Worm (Caenorhabditis elegans) whole organism, L3 larva: ENCODE data around the gene cyn-10.

Source experiments
- R02D3.7 ChIP-seq: fragments of 150-350 bp; optimal IDR thresholded peaks from 2 replicates; lab custom pipeline; 2014; ENCODE audit warnings: missing biosample characterization, missing genetic modification characterization
- ZK546.5 ChIP-seq: sonication (generic microtip); optimal IDR thresholded peaks from 2 replicates; lab custom pipeline; 2017; ENCODE audit warnings: missing biosample characterization, missing genetic modification characterization
- aly-2 ChIP-seq: fragments of 150-350 bp; optimal IDR thresholded peaks from 2 replicates; lab custom pipeline; 2014; ENCODE audit warnings: missing biosample characterization, missing genetic modification characterization
- ama-1 ChIP-seq: fragments of 150-350 bp; optimal IDR thresholded peaks from 2 replicates; lab custom pipeline; 2018
- ceh-16 ChIP-seq: sonication (generic microtip); optimal IDR thresholded peaks from 2 replicates; lab custom pipeline; 2017; ENCODE audit warnings: missing biosample characterization, missing genetic modification characterization
- ceh-28 ChIP-seq: fragments of 150-350 bp; optimal IDR thresholded peaks from 2 replicates; lab custom pipeline; 2014; ENCODE audit warnings: missing biosample characterization, missing genetic modification reagents, missing genetic modification characterization
- ceh-82 ChIP-seq: fragments of 150-350 bp; optimal IDR thresholded peaks from 2 replicates; lab custom pipeline; 2014; ENCODE audit warnings: missing biosample characterization, missing genetic modification characterization
- ceh-9 ChIP-seq: sonication (generic microtip); optimal IDR thresholded peaks from 2 replicates; lab custom pipeline; 2018; ENCODE audit warnings: missing biosample characterization, missing genetic modification characterization
- daf-12 ChIP-seq: fragments of 150-350 bp; optimal IDR thresholded peaks from 2 replicates; lab custom pipeline; 2014; ENCODE audit warnings: missing biosample characterization, missing genetic modification reagents, missing genetic modification characterization
- egl-27 ChIP-seq: sonication (generic microtip); optimal IDR thresholded peaks from 4 replicates; lab custom pipeline; 2017; ENCODE audit warnings: missing biosample characterization, missing genetic modification reagents, missing genetic modification characterization
- egl-5 ChIP-seq: fragments of 150-350 bp; optimal IDR thresholded peaks from 2 replicates; lab custom pipeline; 2017; ENCODE audit warnings: missing biosample characterization, missing genetic modification reagents, missing genetic modification characterization, inconsistent platforms
- elt-1 ChIP-seq: fragments of 150-350 bp; optimal IDR thresholded peaks from 2 replicates; lab custom pipeline; 2014; ENCODE audit warnings: missing biosample characterization, missing genetic modification characterization
- elt-2 ChIP-seq: sonication (generic microtip); optimal IDR thresholded peaks from 2 replicates; lab custom pipeline; 2016; ENCODE audit warnings: missing genetic modification reagents, mild to moderate bottlenecking, missing genetic modification characterization, missing compliant biosample characterization
- elt-3 ChIP-seq, 3 experiments: fragments of 150-350 bp in 1 of 3; sonication (generic microtip) in 2 of 3; optimal IDR thresholded peaks; 2 replicates in 2 of 3; 4 replicates in 1 of 3; lab custom pipeline; 2014 to 2017; ENCODE audit warnings: missing biosample characterization in 3 of 3, missing genetic modification characterization in 3 of 3
- eor-1 ChIP-seq, 2 experiments: fragments of 150-350 bp; optimal IDR thresholded peaks; 2 replicates each; lab custom pipeline; 2014 to 2018; ENCODE audit warnings: missing biosample characterization in 2 of 2, missing genetic modification characterization in 2 of 2
- fkh-10 ChIP-seq: sonication (generic microtip); optimal IDR thresholded peaks from 2 replicates; lab custom pipeline; 2017; ENCODE audit warnings: missing biosample characterization, missing genetic modification reagents, missing genetic modification characterization
- fkh-2 ChIP-seq: fragments of 150-350 bp; optimal IDR thresholded peaks from 2 replicates; lab custom pipeline; 2014; ENCODE audit warnings: missing biosample characterization, missing genetic modification reagents, missing genetic modification characterization
- fos-1 ChIP-seq: fragments of 150-350 bp; optimal IDR thresholded peaks from 2 replicates; lab custom pipeline; 2014; ENCODE audit warnings: missing biosample characterization, missing genetic modification characterization
- hmg-11 ChIP-seq: sonication (generic microtip); optimal IDR thresholded peaks from 2 replicates; lab custom pipeline; 2016; ENCODE audit warnings: missing genetic modification characterization, missing compliant biosample characterization
- jun-1 ChIP-seq: fragments of 150-350 bp; optimal IDR thresholded peaks from 2 replicates; lab custom pipeline; 2014; ENCODE audit warnings: missing biosample characterization, missing genetic modification reagents, missing genetic modification characterization
- lin-15B ChIP-seq: fragments of 150-350 bp; optimal IDR thresholded peaks from 2 replicates; lab custom pipeline; 2014; ENCODE audit warnings: missing biosample characterization, missing genetic modification characterization
- lin-39 ChIP-seq: fragments of 150-350 bp; optimal IDR thresholded peaks from 2 replicates; lab custom pipeline; 2018; ENCODE audit warnings: missing biosample characterization, missing genetic modification reagents, missing genetic modification characterization
- lsy-12 ChIP-seq: sonication (generic microtip); optimal IDR thresholded peaks from 2 replicates; lab custom pipeline; 2016; ENCODE audit warnings: mild to moderate bottlenecking, missing genetic modification characterization, missing compliant biosample characterization
- mdl-1 ChIP-seq: fragments of 150-350 bp; optimal IDR thresholded peaks from 2 replicates; lab custom pipeline; 2014; ENCODE audit warnings: missing biosample characterization, missing genetic modification characterization
- mml-1 ChIP-seq: fragments of 150-350 bp; sonication (generic microtip); optimal IDR thresholded peaks from 3 replicates; lab custom pipeline; 2014; ENCODE audit warnings: missing biosample characterization, missing genetic modification characterization
- nfya-1 ChIP-seq: sonication (generic microtip); optimal IDR thresholded peaks from 2 replicates; lab custom pipeline; 2017; ENCODE audit warnings: missing genetic modification characterization, mild to moderate bottlenecking, missing compliant biosample characterization, antibody characterized with exemption, moderate library complexity; ENCODE audit not compliant: insufficient read depth
- nhr-11 ChIP-seq: fragments of 150-350 bp; optimal IDR thresholded peaks from 2 replicates; lab custom pipeline; 2014; ENCODE audit warnings: missing biosample characterization, missing genetic modification characterization
- nhr-12 ChIP-seq: fragments of 150-350 bp; optimal IDR thresholded peaks from 2 replicates; lab custom pipeline; 2014; ENCODE audit warnings: missing biosample characterization, missing genetic modification characterization
- nhr-23 ChIP-seq: fragments of 150-350 bp; optimal IDR thresholded peaks from 2 replicates; lab custom pipeline; 2014; ENCODE audit warnings: missing biosample characterization, missing genetic modification reagents, missing genetic modification characterization
- nhr-237 ChIP-seq: fragments of 150-350 bp; optimal IDR thresholded peaks from 2 replicates; lab custom pipeline; 2014; ENCODE audit warnings: missing biosample characterization, missing genetic modification characterization
- nhr-25 ChIP-seq: sonication (generic microtip); optimal IDR thresholded peaks from 2 replicates; lab custom pipeline; 2017; ENCODE audit warnings: missing biosample characterization, missing genetic modification characterization
- nhr-28 ChIP-seq: fragments of 150-350 bp; optimal IDR thresholded peaks from 2 replicates; lab custom pipeline; 2014; ENCODE audit warnings: missing biosample characterization, missing genetic modification characterization
- nhr-43 ChIP-seq: sonication (generic microtip); optimal IDR thresholded peaks from 2 replicates; lab custom pipeline; 2016; ENCODE audit warnings: mild to moderate bottlenecking, missing genetic modification characterization, missing compliant biosample characterization; ENCODE audit not compliant: poor library complexity, severe bottlenecking
- nhr-67 ChIP-seq: fragments of 150-350 bp; optimal IDR thresholded peaks from 2 replicates; lab custom pipeline; 2014; ENCODE audit warnings: missing biosample characterization, missing genetic modification characterization
- nhr-76 ChIP-seq: fragments of 150-350 bp; sonication (generic microtip); optimal IDR thresholded peaks from 5 replicates; lab custom pipeline; 2014; ENCODE audit warnings: missing biosample characterization, missing genetic modification characterization
- nhr-77 ChIP-seq: fragments of 150-350 bp; optimal IDR thresholded peaks from 2 replicates; lab custom pipeline; 2014; ENCODE audit warnings: missing biosample characterization, missing genetic modification characterization
- pha-4 ChIP-seq: fragments of 150-350 bp; optimal IDR thresholded peaks from 2 replicates; lab custom pipeline; 2014; ENCODE audit warnings: missing biosample characterization, missing genetic modification reagents, missing genetic modification characterization
- pqm-1 ChIP-seq: fragments of 150-350 bp; optimal IDR thresholded peaks from 2 replicates; lab custom pipeline; 2017; ENCODE audit warnings: missing biosample characterization, missing genetic modification characterization, inconsistent platforms
- sea-2 ChIP-seq: fragments of 150-350 bp; sonication (generic microtip); optimal IDR thresholded peaks from 4 replicates; lab custom pipeline; 2014; ENCODE audit warnings: missing biosample characterization, missing genetic modification reagents, missing genetic modification characterization
- skn-1 ChIP-seq: fragments of 150-350 bp; optimal IDR thresholded peaks from 2 replicates; lab custom pipeline; 2014; ENCODE audit warnings: missing biosample characterization, missing genetic modification characterization
- snpc-4 ChIP-seq: fragments of 150-350 bp; optimal IDR thresholded peaks from 2 replicates; lab custom pipeline; 2014; ENCODE audit warnings: missing biosample characterization, missing genetic modification characterization
- tbx-2 ChIP-seq: sonication (generic microtip); optimal IDR thresholded peaks from 2 replicates; lab custom pipeline; 2016; ENCODE audit warnings: mild to moderate bottlenecking, missing genetic modification characterization, missing compliant biosample characterization
- unc-39 ChIP-seq: sonication (generic microtip); optimal IDR thresholded peaks from 4 replicates; lab custom pipeline; 2017; ENCODE audit warnings: missing biosample characterization, missing genetic modification characterization
- unc-62 ChIP-seq: fragments of 150-350 bp; sonication (generic microtip); optimal IDR thresholded peaks from 4 replicates; lab custom pipeline; 2014; ENCODE audit warnings: missing biosample characterization, missing genetic modification reagents, missing genetic modification characterization
- zag-1 ChIP-seq: fragments of 150-350 bp; optimal IDR thresholded peaks from 2 replicates; lab custom pipeline; 2014; ENCODE audit warnings: missing biosample characterization, missing genetic modification characterization
- ztf-11 ChIP-seq: fragments of 150-350 bp; optimal IDR thresholded peaks from 2 replicates; lab custom pipeline; 2014; ENCODE audit warnings: missing biosample characterization, missing genetic modification characterization
- ztf-4 ChIP-seq: fragments of 150-350 bp; optimal IDR thresholded peaks from 2 replicates; lab custom pipeline; 2014; ENCODE audit warnings: missing biosample characterization, missing genetic modification characterization

The cyn-10 gene

ce11 chrII:6927603-6928002 is 14.4 kb upstream of the cyn-10 start, which contains the start of gene F22D3.4:
TSS of gene F22D3.4 (minus strand) at chrII:6927603.
- TF ChIP-seq lin-39 (tag; lab: Kevin White, UChicago) (no peak), mml-1 (tag; lab: Kevin White, UChicago) (no peak), jun-1 (tag; lab: Kevin White, UChicago) (no peak), elt-2 (tag; lab: Kevin White, UChicago) (peak; percentile 21)

ce11 chrII:6927034-6927433 is 13.9 kb upstream of the cyn-10 start:
- TF ChIP-seq ceh-16 (tag; lab: Kevin White, UChicago) = no peak
- TF ChIP-seq, all 47 proteins: peak for 0

- TF ChIP-seq nhr-25 (peak; percentile 37), nhr-28 (tag; lab: Kevin White, UChicago) (no peak), egl-27 (tag; lab: Kevin White, UChicago) (peak; percentile 59), lin-15B (peak; percentile 38), ama-1 (lab: Kevin White, UChicago) (no peak), nhr-43 (tag; lab: Kevin White, UChicago) (no peak), nhr-76 (tag; lab: Kevin White, UChicago) (no peak), nfya-1 (peak; percentile 79), ceh-82 (tag; lab: Kevin White, UChicago) (no peak), tbx-2 (tag; lab: Kevin White, UChicago) (peak; percentile 48), unc-62 (GFP tag; lab: Kevin White, UChicago) (peak; percentile 6), mml-1 (tag; lab: Kevin White, UChicago) (no peak), ZK546.5 (no peak), nhr-77 (tag; lab: Kevin White, UChicago) (no peak), elt-1 (no peak), skn-1 (peak; percentile 79), lsy-12 (tag; lab: Kevin White, UChicago) (peak; percentile 33), sea-2 (GFP tag; lab: Kevin White, UChicago) (no peak), ceh-28 (peak; percentile 42), egl-5 (tag; lab: Kevin White, UChicago) (no peak), elt-2 (tag; lab: Kevin White, UChicago) (peak; percentile 92), nhr-67 (no peak), fkh-2 (tag; lab: Kevin White, UChicago) (no peak), fos-1 (peak; percentile 37), zag-1 (tag; lab: Kevin White, UChicago) (no peak), fkh-10 (GFP tag; lab: Kevin White, UChicago) (peak; percentile 44), jun-1 (tag; lab: Kevin White, UChicago) (peak; percentile 88), pha-4 (tag; lab: Kevin White, UChicago) (peak; percentile 68), R02D3.7 (peak; percentile 23), nhr-237 (tag; lab: Kevin White, UChicago) (no peak), daf-12 (tag; lab: Kevin White, UChicago) (no peak), ztf-11 (tag; lab: Kevin White, UChicago) (no peak), nhr-11 (tag; lab: Kevin White, UChicago) (no peak), elt-3 (tag; optimal IDR thresholded peaks at IDR 0.05; lab: Kevin White, UChicago) (no peak), nhr-23 (tag; lab: Kevin White, UChicago) (peak; percentile 46), ztf-4 (tag; lab: Kevin White, UChicago) (no peak), aly-2 (tag; lab: Kevin White, UChicago) (no peak), ceh-16 (tag; lab: Kevin White, UChicago) (no peak), unc-39 (tag; lab: Kevin White, UChicago) (no peak), lin-39 (tag; lab: Kevin White, UChicago) (peak; percentile 60), mdl-1 (tag; lab: Kevin White, UChicago) (peak; percentile 62), eor-1 (tag; optimal IDR thresholded peaks at IDR 0.05; lab: Kevin White, UChicago) (no peak), hmg-11 (tag; lab: Kevin White, UChicago) (peak; percentile 86), nhr-12 (tag; lab: Kevin White, UChicago) (no peak), pqm-1 (tag; lab: Kevin White, UChicago) (peak; percentile 56), ceh-9 (tag; lab: Kevin White, UChicago) (no peak), snpc-4 (tag; lab: Kevin White, UChicago) (peak; percentile 72)
- TF ChIP-seq, all 47 proteins: peak for 21
Measured at ce11 chrII:6926488-6926887, 13.3 kb upstream of the cyn-10 start.
